Worm (Caenorhabditis elegans): Measurements from ENCODE around the gene glb-10.
A peak's percentile ranks its signal among the peaks of the same experiment; 100 is the strongest.

- TF ChIP-seq pha-4 (tag; optimal IDR thresholded peaks at IDR 0.05) (no peak), elt-4 (tag; optimal IDR thresholded peaks at IDR 0.05) (no peak), unc-3 (GFP tag; conservative IDR thresholded peaks at IDR 0.05) (0 out of 2 replicates have a peak, but pooled peaks have one; percentile 13), unc-3 (tag; optimal IDR thresholded peaks at IDR 0.05) (no peak), ama-1 (optimal IDR thresholded peaks at IDR 0.05) (no peak), hlh-30 (tag; optimal IDR thresholded peaks at IDR 0.05; ENCODE audit: insufficient read depth) (peak; percentile 38), tbx-7 (tag; optimal IDR thresholded peaks at IDR 0.05) (no peak), nhr-11 (tag; optimal IDR thresholded peaks at IDR 0.05) (no peak), rnt-1 (tag; optimal IDR thresholded peaks at IDR 0.05) (no peak)
These were observed 46.6 kb upstream of the glb-10 start, which contains the start of gene C32D5.11 for ce11 chrII:6355396-6356346.

Data from whole organism, late embryonic.